Fruit fly (Drosophila melanogaster) whole organism, embryonic: ENCODE data around the gene Tsp74F.

ENCODE experiments used
- ATbp ChIP-seq: fragments of 200-800 bp; sonication (Bioruptor generic); optimal IDR thresholded peaks from 2 replicates; lab custom pipeline; 2017; ENCODE audit warnings: missing biosample characterization, mild to moderate bottlenecking, missing genetic modification characterization, missing genetic modification reagents
- Adf1 ChIP-seq: fragments of 200-800 bp; sonication (Bioruptor generic); IDR thresholded peaks from 2 replicates; pipeline ENCODE4 v1.3.6; 2022; ENCODE audit warnings: missing biosample characterization, missing genetic modification characterization
- CG10274 ChIP-seq: fragments of 200-800 bp; sonication (Bioruptor generic); optimal IDR thresholded peaks from 3 replicates; lab custom pipeline; 2017; ENCODE audit warnings: missing biosample characterization, mild to moderate bottlenecking, missing genetic modification characterization
- CG12155 ChIP-seq: fragments of 200-800 bp; sonication (Bioruptor generic); optimal IDR thresholded peaks from 3 replicates; lab custom pipeline; 2016; ENCODE audit warnings: missing biosample characterization, missing genetic modification characterization
- CG14050 ChIP-seq: fragments of 200-800 bp; sonication (Bioruptor generic); IDR thresholded peaks from 3 replicates; pipeline ENCODE4 v1.3.6; 2022; ENCODE audit warnings: missing biosample characterization, missing genetic modification characterization
- CG15514 ChIP-seq: fragments of 200-800 bp; sonication (Bioruptor generic); optimal IDR thresholded peaks from 3 replicates; lab custom pipeline; 2017; ENCODE audit warnings: missing biosample characterization, missing genetic modification characterization, mild to moderate bottlenecking, moderate library complexity, missing genetic modification reagents
- CG17359 ChIP-seq: fragments of 200-800 bp; sonication (Bioruptor generic); optimal IDR thresholded peaks from 3 replicates; lab custom pipeline; 2018; ENCODE audit warnings: missing biosample characterization, mild to moderate bottlenecking, missing genetic modification characterization, moderate library complexity
- CG17568 ChIP-seq: fragments of 200-800 bp; sonication (Bioruptor generic); optimal IDR thresholded peaks from 2 replicates; lab custom pipeline; 2018; ENCODE audit warnings: missing biosample characterization, mild to moderate bottlenecking, missing genetic modification characterization, moderate library complexity
- CG17802 ChIP-seq: fragments of 200-800 bp; sonication (Bioruptor generic); optimal IDR thresholded peaks from 2 replicates; lab custom pipeline; 2018; ENCODE audit warnings: missing biosample characterization, mild to moderate bottlenecking, missing genetic modification characterization, moderate library complexity
- CG30403 ChIP-seq: fragments of 200-800 bp; sonication (Bioruptor generic); optimal IDR thresholded peaks from 3 replicates; lab custom pipeline; 2016; ENCODE audit warnings: missing biosample characterization, missing genetic modification characterization
- CG9437 ChIP-seq: fragments of 200-800 bp; sonication (Bioruptor generic); optimal IDR thresholded peaks from 2 replicates; lab custom pipeline; 2018; ENCODE audit warnings: missing biosample characterization, mild to moderate bottlenecking, missing genetic modification characterization
- Dref ChIP-seq: fragments of 200-800 bp; sonication (Bioruptor generic); IDR thresholded peaks from 2 replicates; pipeline ENCODE4 v1.3.6; 2022; ENCODE audit warnings: missing biosample characterization, missing genetic modification characterization
- Eip74EF ChIP-seq, 2 experiments: fragments of 200-800 bp in 1 of 2; fragments of >200 bp in 1 of 2; sonication (Bioruptor generic) in 1 of 2; optimal IDR thresholded peaks; 2 replicates each; lab custom pipeline; 2017 to 2019; ENCODE audit warnings: missing biosample characterization in 2 of 2, missing genetic modification characterization in 2 of 2, mild to moderate bottlenecking in 1 of 2, moderate library complexity in 1 of 2
- Ets65A ChIP-seq: fragments of 200-800 bp; sonication (Bioruptor generic); peaks from one replicate; lab custom pipeline; 2016; ENCODE audit warnings: missing biosample characterization, missing genetic modification characterization
- Ets97D ChIP-seq: fragments of 200-800 bp; sonication (Bioruptor generic); optimal IDR thresholded peaks from 3 replicates; lab custom pipeline; 2016; ENCODE audit warnings: missing biosample characterization, missing genetic modification characterization
- Fer3 ChIP-seq: fragments of 200-800 bp; sonication (Bioruptor generic); optimal IDR thresholded peaks from 2 replicates; lab custom pipeline; 2018; ENCODE audit warnings: missing biosample characterization, mild to moderate bottlenecking, missing genetic modification characterization, moderate library complexity
- GATAe ChIP-seq: fragments of 200-800 bp; sonication (Bioruptor generic); conservative IDR thresholded peaks from 2 replicates; pipeline ENCODE4 v1.3.6; 2022; ENCODE audit warnings: missing biosample characterization, missing genetic modification characterization
- H2.0 ChIP-seq: fragments of 200-800 bp; sonication (Bioruptor generic); IDR thresholded peaks from 2 replicates; pipeline ENCODE4 v1.3.6; 2022; ENCODE audit warnings: missing biosample characterization, missing genetic modification characterization
- HLH3B ChIP-seq: fragments of 200-800 bp; sonication (Bioruptor generic); IDR thresholded peaks from 2 replicates; pipeline ENCODE4 v1.3.6; 2022; ENCODE audit warnings: missing biosample characterization, missing genetic modification characterization
- Hmx ChIP-seq: fragments of 200-800 bp; sonication (Bioruptor generic); optimal IDR thresholded peaks from 2 replicates; lab custom pipeline; 2016; ENCODE audit warnings: missing biosample characterization, missing genetic modification characterization
- MESR4 ChIP-seq: fragments of 200-800 bp; sonication (Bioruptor generic); optimal IDR thresholded peaks from 2 replicates; lab custom pipeline; 2018; ENCODE audit warnings: missing biosample characterization, mild to moderate bottlenecking, missing genetic modification characterization, moderate library complexity
- Oli ChIP-seq: fragments of 200-800 bp; sonication (Bioruptor generic); optimal IDR thresholded peaks from 2 replicates; lab custom pipeline; 2018; ENCODE audit warnings: missing biosample characterization, mild to moderate bottlenecking, missing genetic modification characterization, moderate library complexity
- Tbp ChIP-seq: fragments of >200 bp; optimal IDR thresholded peaks from 2 replicates; lab custom pipeline; 2018; ENCODE audit warnings: missing biosample characterization, missing genetic modification characterization
- Xrp1 ChIP-seq: fragments of 200-800 bp; sonication (Bioruptor generic); IDR thresholded peaks from 2 replicates; pipeline ENCODE4 v1.3.6; 2022; ENCODE audit warnings: missing biosample characterization, missing genetic modification characterization
- amos ChIP-seq: fragments of 200-800 bp; sonication (Bioruptor generic); IDR thresholded peaks from 2 replicates; pipeline ENCODE4 v1.3.6; 2022; ENCODE audit warnings: missing biosample characterization, missing genetic modification characterization; ENCODE audit not compliant: partially characterized antibody
- bsh ChIP-seq, 2 experiments: fragments of 200-800 bp; sonication (Bioruptor generic); optimal IDR thresholded peaks; 2 replicates each; lab custom pipeline; 2017 to 2018; ENCODE audit warnings: mild to moderate bottlenecking in 2 of 2, missing biosample characterization in 2 of 2, missing genetic modification characterization in 2 of 2, moderate library complexity in 1 of 2
- dati ChIP-seq: fragments of 200-800 bp; sonication (Bioruptor generic); IDR thresholded peaks from 2 replicates; pipeline ENCODE4 v1.3.6; 2022; ENCODE audit warnings: missing biosample characterization, missing genetic modification characterization
- dm ChIP-seq: fragments of 200-800 bp; sonication (Bioruptor generic); optimal IDR thresholded peaks from 3 replicates; lab custom pipeline; 2016; ENCODE audit warnings: missing biosample characterization, missing genetic modification characterization
- emc ChIP-seq: fragments of 200-800 bp; sonication (Bioruptor generic); optimal IDR thresholded peaks from 2 replicates; lab custom pipeline; 2016; ENCODE audit warnings: missing biosample characterization, missing genetic modification characterization
- gcm2 ChIP-seq: fragments of 200-800 bp; sonication (Bioruptor generic); optimal IDR thresholded peaks from 2 replicates; lab custom pipeline; 2016; ENCODE audit warnings: missing biosample characterization, missing genetic modification characterization
- grn ChIP-seq: fragments of 200-800 bp; sonication (Bioruptor generic); optimal IDR thresholded peaks from 3 replicates; lab custom pipeline; 2017; ENCODE audit warnings: missing biosample characterization, missing genetic modification characterization
- ind ChIP-seq: fragments of 200-800 bp; sonication (Bioruptor generic); optimal IDR thresholded peaks from 3 replicates; lab custom pipeline; 2016; ENCODE audit warnings: missing biosample characterization, missing genetic modification characterization
- ken ChIP-seq: fragments of 200-800 bp; sonication (Bioruptor generic); IDR thresholded peaks from 3 replicates; pipeline ENCODE4 v1.3.6; 2022; ENCODE audit warnings: missing biosample characterization, missing genetic modification characterization
- mam ChIP-seq: fragments of 200-800 bp; sonication (Bioruptor generic); optimal IDR thresholded peaks from 3 replicates; lab custom pipeline; 2016; ENCODE audit warnings: missing biosample characterization, missing genetic modification characterization
- mirr ChIP-seq: fragments of 200-800 bp; sonication (Bioruptor generic); optimal IDR thresholded peaks from 3 replicates; lab custom pipeline; 2018; ENCODE audit warnings: missing biosample characterization, mild to moderate bottlenecking, missing genetic modification characterization
- p53 ChIP-seq: fragments of 200-800 bp; sonication (Bioruptor generic); optimal IDR thresholded peaks from 2 replicates; lab custom pipeline; 2016; ENCODE audit warnings: missing biosample characterization, missing genetic modification characterization
- pan ChIP-seq, 4 experiments: fragments of >200 bp in 3 of 4; fragments of 200-800 bp in 1 of 4; sonication (Bioruptor generic) in 1 of 4; optimal IDR thresholded peaks in 3 of 4; IDR thresholded peaks in 1 of 4; 2 replicates each; pipeline versions ENCODE4 v1.3.6 to Lab custom; 2017 to 2022; ENCODE audit warnings: missing biosample characterization in 2 of 4, missing genetic modification characterization in 2 of 4, mixed read lengths in 1 of 4
- pfk ChIP-seq: fragments of 200-800 bp; sonication (Bioruptor generic); optimal IDR thresholded peaks from 2 replicates; lab custom pipeline; 2018; ENCODE audit warnings: missing biosample characterization, mild to moderate bottlenecking, missing genetic modification characterization, moderate library complexity
- row ChIP-seq: fragments of 200-800 bp; sonication (Bioruptor generic); IDR thresholded peaks from 3 replicates; pipeline ENCODE4 v1.3.6; 2022; ENCODE audit warnings: missing biosample characterization, missing genetic modification characterization
- schlank ChIP-seq: fragments of 200-800 bp; sonication (Bioruptor generic); optimal IDR thresholded peaks from 2 replicates; lab custom pipeline; 2018; ENCODE audit warnings: missing biosample characterization, mild to moderate bottlenecking, missing genetic modification characterization
- sd ChIP-seq: fragments of 200-800 bp; sonication (Bioruptor generic); optimal IDR thresholded peaks from 3 replicates; lab custom pipeline; 2018; ENCODE audit warnings: missing biosample characterization, mild to moderate bottlenecking, missing genetic modification characterization, moderate library complexity
- slp2 ChIP-seq: fragments of 200-800 bp; sonication (Bioruptor generic); optimal IDR thresholded peaks from 2 replicates; lab custom pipeline; 2016; ENCODE audit warnings: missing biosample characterization, missing genetic modification characterization
- stc ChIP-seq: fragments of 200-800 bp; sonication (Bioruptor generic); IDR thresholded peaks from 2 replicates; pipeline ENCODE4 v1.3.6; 2022; ENCODE audit warnings: missing biosample characterization, missing genetic modification characterization
- sug ChIP-seq: fragments of 200-800 bp; optimal IDR thresholded peaks from 2 replicates; lab custom pipeline; 2019; ENCODE audit warnings: missing biosample characterization, mild to moderate bottlenecking, missing genetic modification characterization, moderate library complexity
- tx ChIP-seq: fragments of 200-800 bp; sonication (Bioruptor generic); optimal IDR thresholded peaks from 2 replicates; lab custom pipeline; 2016; ENCODE audit warnings: missing biosample characterization, missing genetic modification characterization
- z ChIP-seq: fragments of 200-800 bp; sonication (Bioruptor generic); IDR thresholded peaks from 3 replicates; pipeline ENCODE4 v1.3.6; 2022; ENCODE audit warnings: missing biosample characterization, missing genetic modification characterization
- zfh1 ChIP-seq: fragments of 200-800 bp; sonication (Bioruptor generic); IDR thresholded peaks from 3 replicates; pipeline ENCODE4 v1.3.6; 2022; ENCODE audit warnings: missing biosample characterization, missing genetic modification characterization

Tsp74F gene

DNA sequence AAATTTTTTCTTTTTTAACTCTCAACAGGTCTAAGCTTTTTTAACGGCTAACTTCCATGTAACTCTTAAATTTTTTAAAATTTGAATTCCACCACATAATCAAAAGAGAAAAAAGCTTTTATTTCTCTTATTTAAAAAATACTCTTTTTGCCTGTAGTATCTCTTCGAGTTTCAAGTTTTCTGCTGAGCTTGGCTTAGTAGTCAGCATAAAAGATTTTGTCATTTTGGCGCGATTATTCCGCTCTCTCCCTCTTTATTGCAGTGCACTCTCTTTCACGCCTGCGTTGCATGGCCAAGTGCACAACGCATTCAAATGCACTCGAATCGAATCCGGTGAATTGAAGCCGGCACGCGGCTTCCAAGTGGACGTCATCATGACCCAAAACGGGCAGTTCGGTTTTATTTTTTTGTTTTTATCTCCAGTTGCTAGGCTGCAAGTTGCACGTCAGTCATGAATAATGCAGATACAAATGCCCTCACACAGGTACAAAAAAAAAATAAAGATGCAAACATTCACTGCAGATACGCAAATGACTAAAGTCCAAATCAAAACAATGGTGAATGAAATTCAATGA lies 18.4 kb upstream of the Tsp74F start (continued):
- no peak for TF ChIP-seq emc (GFP tag; lab: Kevin White, UChicago)
- TF ChIP-seq CG17359: no peak
- no peak for TF ChIP-seq mam (GFP tag; lab: Kevin White, UChicago)
- TF ChIP-seq bsh (GFP tag; optimal IDR thresholded peaks at IDR 0.05; lab: Kevin White, UChicago): peak in 1 of 2 experiments; percentile 44
- TF ChIP-seq sd: no peak
- no peak for TF ChIP-seq CG12155 (GFP tag; lab: Kevin White, UChicago)

- TF ChIP-seq slp2 (GFP tag; lab: Kevin White, UChicago): no peak
- no peak for TF ChIP-seq stc (GFP tag; lab: Robert Waterston, UW)
- TF ChIP-seq Adf1 (GFP tag; lab: Robert Waterston, UW): peak; percentile 53; the same call in 1 of the 2 replicates
- no peak for TF ChIP-seq CG30403
- TF ChIP-seq zfh1 (GFP tag; lab: Robert Waterston, UW): 0 out of 3 replicates have a peak, but pooled peaks have one; percentile 16
- no peak for TF ChIP-seq Hmx (GFP tag; lab: Kevin White, UChicago)
- no peak for TF ChIP-seq Tbp
- no peak for TF ChIP-seq Oli (tag; lab: Kevin White, UChicago)
- TF ChIP-seq H2.0 (GFP tag; lab: Robert Waterston, UW): no peak
- peak; percentile 55 for TF ChIP-seq GATAe (GFP tag; lab: Robert Waterston, UW)
- TF ChIP-seq pfk: no peak
- no peak for TF ChIP-seq CG17568
- TF ChIP-seq CG17802 (tag; lab: Kevin White, UChicago): no peak
- no peak for TF ChIP-seq CG10274 (GFP tag; lab: Kevin White, UChicago)
- peak; percentile 14 for TF ChIP-seq CG15514
- no peak for TF ChIP-seq tx (GFP tag; lab: Kevin White, UChicago)
- no peak for TF ChIP-seq Eip74EF (GFP tag; optimal IDR thresholded peaks at IDR 0.05; lab: Kevin White, UChicago)
- TF ChIP-seq ken (GFP tag; lab: Robert Waterston, UW): no peak
- TF ChIP-seq sug (tag; lab: Kevin White, UChicago): peak; percentile 88
- no peak for TF ChIP-seq pan (optimal IDR thresholded peaks at IDR 0.05; lab: Kevin White, UChicago)
- TF ChIP-seq pan (GFP tag; optimal IDR thresholded peaks at IDR 0.05 in 1 of 2, IDR thresholded peaks at IDR 0.05 in 1 of 2): peak in 1 of 2 experiments; percentile 6
- TF ChIP-seq schlank (tag; lab: Kevin White, UChicago): no peak
- TF ChIP-seq CG9437 (GFP tag; lab: Kevin White, UChicago): no peak
- no peak for TF ChIP-seq z (GFP tag; lab: Robert Waterston, UW)
- TF ChIP-seq CG14050 (GFP tag; lab: Robert Waterston, UW): no peak
- no peak for TF ChIP-seq Fer3 (tag; lab: Kevin White, UChicago)
- peak; percentile 36 for TF ChIP-seq Ets65A (GFP tag; lab: Kevin White, UChicago)
- no peak for TF ChIP-seq p53 (GFP tag; lab: Kevin White, UChicago)
- TF ChIP-seq ATbp (GFP tag; lab: Kevin White, UChicago): no peak
- no peak for TF ChIP-seq Xrp1 (GFP tag; lab: Robert Waterston, UW)
- no peak for TF ChIP-seq Ets97D (GFP tag; lab: Kevin White, UChicago)
- TF ChIP-seq HLH3B (GFP tag; lab: Robert Waterston, UW): no peak
- no peak for TF ChIP-seq amos (GFP tag; lab: Robert Waterston, UW)
- TF ChIP-seq Dref (GFP tag; lab: Robert Waterston, UW): no peak
- TF ChIP-seq grn (GFP tag; lab: Kevin White, UChicago): peak; percentile 49
- TF ChIP-seq ind (GFP tag; lab: Kevin White, UChicago): no peak
- no peak for TF ChIP-seq dm (GFP tag; lab: Kevin White, UChicago)
- TF ChIP-seq row (GFP tag; lab: Robert Waterston, UW): no peak
- no peak for TF ChIP-seq MESR4 (GFP tag; lab: Kevin White, UChicago)
- no peak for TF ChIP-seq dati (GFP tag; lab: Robert Waterston, UW)
- TF ChIP-seq mirr: peak; percentile 77
- no peak for TF ChIP-seq gcm2
These were observed 17.5 kb upstream of the Tsp74F start for dm6 chr3L:17912972-17913763.
